Fruit fly (Drosophila melanogaster) whole organism, embryonic: Measurements from ENCODE around the gene Nph.

Experiments used
- Asciz ChIP-seq: fragments of 200-800 bp; sonication (Bioruptor generic); optimal IDR thresholded peaks from 2 replicates; lab custom pipeline; 2017; ENCODE audit warnings: missing biosample characterization, mild to moderate bottlenecking, missing genetic modification characterization, missing genetic modification reagents
- Atf6 ChIP-seq: fragments of 200-800 bp; sonication (Bioruptor generic); IDR thresholded peaks from 2 replicates; pipeline ENCODE4 v1.3.6; 2022; ENCODE audit warnings: missing biosample characterization, missing genetic modification characterization
- CG11456 ChIP-seq: fragments of 200-800 bp; sonication (Bioruptor generic); IDR thresholded peaks from 3 replicates; pipeline ENCODE4 v1.3.6; 2022; ENCODE audit warnings: missing biosample characterization, missing genetic modification characterization
- CG12659 ChIP-seq: fragments of 200-800 bp; sonication (Bioruptor generic); optimal IDR thresholded peaks from 3 replicates; lab custom pipeline; 2017; ENCODE audit warnings: mild to moderate bottlenecking, missing biosample characterization, missing genetic modification reagents, missing genetic modification characterization
- CG14667 ChIP-seq: fragments of 200-800 bp; sonication (Bioruptor generic); IDR thresholded peaks from 2 replicates; pipeline ENCODE4 v1.3.6; 2022; ENCODE audit warnings: missing biosample characterization, missing genetic modification characterization
- CG17359 ChIP-seq: fragments of 200-800 bp; sonication (Bioruptor generic); optimal IDR thresholded peaks from 3 replicates; lab custom pipeline; 2018; ENCODE audit warnings: missing biosample characterization, mild to moderate bottlenecking, missing genetic modification characterization, moderate library complexity
- CG18011 ChIP-seq: fragments of 200-800 bp; sonication (Bioruptor generic); optimal IDR thresholded peaks from 2 replicates; lab custom pipeline; 2017; ENCODE audit warnings: missing biosample characterization, missing genetic modification characterization, mild to moderate bottlenecking, moderate library complexity, missing genotype
- CG1832 ChIP-seq: fragments of 200-800 bp; sonication (Bioruptor generic); optimal IDR thresholded peaks from 2 replicates; lab custom pipeline; 2017; ENCODE audit warnings: missing biosample characterization, mild to moderate bottlenecking, missing genetic modification characterization, inconsistent platforms
- CG30431 ChIP-seq: fragments of 200-800 bp; sonication (Bioruptor generic); optimal IDR thresholded peaks from 2 replicates; lab custom pipeline; 2017; ENCODE audit warnings: missing biosample characterization, missing genetic modification characterization
- CG33213 ChIP-seq: fragments of 200-800 bp; sonication (Bioruptor generic); optimal IDR thresholded peaks from 3 replicates; lab custom pipeline; 2016; ENCODE audit warnings: missing biosample characterization, missing genetic modification characterization
- CG7271 ChIP-seq: fragments of 200-800 bp; sonication (Bioruptor generic); optimal IDR thresholded peaks from 2 replicates; lab custom pipeline; 2018; ENCODE audit warnings: missing biosample characterization, mild to moderate bottlenecking, missing genetic modification characterization, moderate library complexity
- CG7839 ChIP-seq: fragments of 200-800 bp; sonication (Bioruptor generic); optimal IDR thresholded peaks from 3 replicates; lab custom pipeline; 2018; ENCODE audit warnings: missing biosample characterization, mild to moderate bottlenecking, missing genetic modification characterization, moderate library complexity
- CG8765 ChIP-seq: fragments of 200-800 bp; sonication (Bioruptor generic); IDR thresholded peaks from 2 replicates; pipeline ENCODE4 v1.3.6; 2022; ENCODE audit warnings: missing biosample characterization, missing genetic modification characterization
- Deaf1 ChIP-seq: fragments of 200-800 bp; optimal IDR thresholded peaks from 3 replicates; lab custom pipeline; 2019; ENCODE audit warnings: missing biosample characterization, mild to moderate bottlenecking, missing genetic modification characterization, moderate library complexity
- Dek ChIP-seq: fragments of 200-800 bp; sonication (Bioruptor generic); optimal IDR thresholded peaks from 3 replicates; lab custom pipeline; 2019; ENCODE audit warnings: missing biosample characterization, mild to moderate bottlenecking, missing genetic modification characterization, moderate library complexity
- Dfd ChIP-seq, 2 experiments: fragments of >200 bp; optimal IDR thresholded peaks; 2 replicates each; lab custom pipeline; 2017; ENCODE audit warnings: missing biosample characterization in 2 of 2, missing genetic modification characterization in 2 of 2
- Dip2 ChIP-seq: fragments of 200-800 bp; sonication (Bioruptor generic); IDR thresholded peaks from 2 replicates; pipeline ENCODE4 v1.3.6; 2022; ENCODE audit warnings: missing biosample characterization, missing genetic modification characterization
- HLH54F ChIP-seq: fragments of 200-800 bp; sonication (Bioruptor generic); optimal IDR thresholded peaks from 3 replicates; lab custom pipeline; 2016; ENCODE audit warnings: missing biosample characterization, missing genetic modification characterization
- Hr39 ChIP-seq: fragments of >200 bp; optimal IDR thresholded peaks from 2 replicates; lab custom pipeline; 2017
- NFAT ChIP-seq: fragments of 200-800 bp; sonication (Bioruptor generic); IDR thresholded peaks from 2 replicates; pipeline ENCODE4 v1.3.6; 2022; ENCODE audit warnings: missing biosample characterization, missing genetic modification characterization
- Nf-YA ChIP-seq: fragments of 200-800 bp; sonication (Bioruptor generic); IDR thresholded peaks from 2 replicates; pipeline ENCODE4 v1.3.6; 2022; ENCODE audit warnings: missing biosample characterization, missing genetic modification characterization
- PHDP ChIP-seq: fragments of 200-800 bp; sonication (Bioruptor generic); optimal IDR thresholded peaks from 3 replicates; lab custom pipeline; 2018; ENCODE audit warnings: missing biosample characterization, mild to moderate bottlenecking, missing genetic modification characterization, moderate library complexity
- Stat92E ChIP-seq, 3 experiments: fragments of >200 bp in 2 of 3; fragments of 200-800 bp in 1 of 3; sonication (Bioruptor generic) in 1 of 3; optimal IDR thresholded peaks; 2 replicates each; lab custom pipeline; 2017 to 2019; ENCODE audit warnings: missing biosample characterization in 3 of 3, missing genetic modification characterization in 3 of 3, mild to moderate bottlenecking in 1 of 3, moderate library complexity in 1 of 3
- Xrp1 ChIP-seq: fragments of 200-800 bp; sonication (Bioruptor generic); IDR thresholded peaks from 2 replicates; pipeline ENCODE4 v1.3.6; 2022; ENCODE audit warnings: missing biosample characterization, missing genetic modification characterization
- ara ChIP-seq: fragments of 200-800 bp; sonication (Bioruptor generic); IDR thresholded peaks from 2 replicates; pipeline ENCODE4 v1.3.6; 2022; ENCODE audit warnings: missing biosample characterization, missing genetic modification characterization
- ase ChIP-seq: fragments of 200-800 bp; sonication (Bioruptor generic); IDR thresholded peaks from 3 replicates; pipeline ENCODE4 v1.3.6; 2022; ENCODE audit warnings: missing biosample characterization, missing genetic modification characterization
- crol ChIP-seq: fragments of 200-800 bp; sonication (Bioruptor generic); IDR thresholded peaks from 2 replicates; pipeline ENCODE4 v1.3.6; 2022; ENCODE audit warnings: missing biosample characterization, missing genetic modification characterization
- da ChIP-seq: fragments of 200-800 bp; sonication (Bioruptor generic); optimal IDR thresholded peaks from 2 replicates; lab custom pipeline; 2016; ENCODE audit warnings: missing biosample characterization, missing genetic modification characterization
- dan ChIP-seq: fragments of 200-800 bp; sonication (Bioruptor generic); IDR thresholded peaks from 2 replicates; pipeline ENCODE4 v1.3.6; 2022; ENCODE audit warnings: missing biosample characterization, missing genetic modification characterization
- dm ChIP-seq: fragments of 200-800 bp; sonication (Bioruptor generic); optimal IDR thresholded peaks from 3 replicates; lab custom pipeline; 2016; ENCODE audit warnings: missing biosample characterization, missing genetic modification characterization
- dpn ChIP-seq, 2 experiments: fragments of 200-800 bp; sonication (Bioruptor generic); optimal IDR thresholded peaks; 3 replicates each; lab custom pipeline; 2016; ENCODE audit warnings: missing biosample characterization in 2 of 2, missing genetic modification characterization in 2 of 2
- emc ChIP-seq: fragments of 200-800 bp; sonication (Bioruptor generic); optimal IDR thresholded peaks from 2 replicates; lab custom pipeline; 2016; ENCODE audit warnings: missing biosample characterization, missing genetic modification characterization
- gcm2 ChIP-seq: fragments of 200-800 bp; sonication (Bioruptor generic); optimal IDR thresholded peaks from 2 replicates; lab custom pipeline; 2016; ENCODE audit warnings: missing biosample characterization, missing genetic modification characterization
- h ChIP-seq: fragments of >200 bp; optimal IDR thresholded peaks from 2 replicates; lab custom pipeline; 2017
- hth ChIP-seq: fragments of >200 bp; optimal IDR thresholded peaks from 2 replicates; lab custom pipeline; 2017; ENCODE audit warnings: inconsistent platforms
- insv ChIP-seq, 2 experiments: fragments of 200-800 bp; sonication (Bioruptor generic); optimal IDR thresholded peaks; 3 replicates each; lab custom pipeline; 2016 to 2018; ENCODE audit warnings: missing biosample characterization in 2 of 2, missing genetic modification characterization in 2 of 2
- lab ChIP-seq: fragments of 200-800 bp; sonication (Bioruptor generic); optimal IDR thresholded peaks from 3 replicates; lab custom pipeline; 2017; ENCODE audit warnings: missing biosample characterization, missing genetic modification characterization, mild to moderate bottlenecking, moderate library complexity, missing genetic modification reagents
- lilli ChIP-seq: fragments of 200-800 bp; sonication (Bioruptor generic); optimal IDR thresholded peaks from 3 replicates; lab custom pipeline; 2016; ENCODE audit warnings: missing biosample characterization, missing genetic modification characterization
- oc ChIP-seq: fragments of 200-800 bp; sonication (Bioruptor generic); optimal IDR thresholded peaks from 2 replicates; lab custom pipeline; 2018; ENCODE audit warnings: missing biosample characterization, mild to moderate bottlenecking, missing genetic modification characterization, moderate library complexity
- onecut ChIP-seq: fragments of 200-800 bp; sonication (Bioruptor generic); IDR thresholded peaks from 2 replicates; pipeline ENCODE4 v1.3.6; 2022; ENCODE audit warnings: missing biosample characterization, missing genetic modification characterization
- pfk ChIP-seq: fragments of 200-800 bp; sonication (Bioruptor generic); optimal IDR thresholded peaks from 2 replicates; lab custom pipeline; 2018; ENCODE audit warnings: missing biosample characterization, mild to moderate bottlenecking, missing genetic modification characterization, moderate library complexity
- pum ChIP-seq: fragments of 200-800 bp; sonication (Bioruptor generic); optimal IDR thresholded peaks from 2 replicates; lab custom pipeline; 2016; ENCODE audit warnings: missing biosample characterization, missing genetic modification characterization
- repo ChIP-seq: fragments of 200-800 bp; sonication (Bioruptor generic); optimal IDR thresholded peaks from 2 replicates; lab custom pipeline; 2016; ENCODE audit warnings: missing biosample characterization, missing genetic modification characterization
- sc ChIP-seq, 3 experiments: fragments of >200 bp in 2 of 3; fragments of 200-800 bp in 1 of 3; sonication (Bioruptor generic) in 1 of 3; optimal IDR thresholded peaks; 2 replicates in 2 of 3; 3 replicates in 1 of 3; lab custom pipeline; 2017; ENCODE audit warnings: mild to moderate bottlenecking in 1 of 3, missing biosample characterization in 1 of 3, missing genetic modification characterization in 1 of 3, missing genetic modification reagents in 1 of 3
- slou ChIP-seq: fragments of 200-800 bp; sonication (Bioruptor generic); optimal IDR thresholded peaks from 3 replicates; lab custom pipeline; 2016; ENCODE audit warnings: missing biosample characterization, missing genetic modification characterization
- so ChIP-seq: fragments of 200-800 bp; sonication (Bioruptor generic); IDR thresholded peaks from 3 replicates; pipeline ENCODE4 v1.3.6; 2022; ENCODE audit warnings: missing biosample characterization, missing genetic modification characterization
- trem ChIP-seq: fragments of 200-800 bp; optimal IDR thresholded peaks from 3 replicates; lab custom pipeline; 2019; ENCODE audit warnings: missing biosample characterization, mild to moderate bottlenecking, missing genetic modification characterization, moderate library complexity
- yki ChIP-seq: fragments of >200 bp; optimal IDR thresholded peaks from 3 replicates; lab custom pipeline; 2018
- zfh1 ChIP-seq: fragments of 200-800 bp; sonication (Bioruptor generic); IDR thresholded peaks from 3 replicates; pipeline ENCODE4 v1.3.6; 2022; ENCODE audit warnings: missing biosample characterization, missing genetic modification characterization

Nph gene

dm6 chr3R:30046029-30047001, 41.7 kb upstream of the Nph start, which contains the start of the genes RpL32 and CG7943 (continued):
- peak; percentile 97 for TF ChIP-seq pum (GFP tag; lab: Kevin White, UChicago)
- TF ChIP-seq ara (GFP tag; lab: Robert Waterston, UW) = peak; percentile 90
- peak; percentile 95 for TF ChIP-seq slou (GFP tag; lab: Kevin White, UChicago)
- peak; percentile 92 for TF ChIP-seq Asciz
- peak; percentile 94 for TF ChIP-seq ase (GFP tag; lab: Robert Waterston, UW)
- TF ChIP-seq da (GFP tag; lab: Kevin White, UChicago) = peak; percentile 81
- TF ChIP-seq insv (GFP tag; optimal IDR thresholded peaks at IDR 0.05; lab: Kevin White, UChicago) = peak in 1 of 2 experiments; percentile 74
- TF ChIP-seq Deaf1 (tag; lab: Kevin White, UChicago) = peak; percentile 71
- peak; percentile 91 for TF ChIP-seq PHDP (tag; lab: Kevin White, UChicago)
- TF ChIP-seq dpn (GFP tag; optimal IDR thresholded peaks at IDR 0.05; lab: Kevin White, UChicago) = peak; percentile 83 to 98
- peak; percentile 96 for TF ChIP-seq CG33213
- TF ChIP-seq yki (lab: Kevin White, UChicago) = no peak
- peak; percentile 90 for TF ChIP-seq onecut (GFP tag; lab: Robert Waterston, UW)
- TF ChIP-seq zfh1 (GFP tag; lab: Robert Waterston, UW) = peak; percentile 96
- TF ChIP-seq CG7271 = peak; percentile 84
- no peak for TF ChIP-seq h (lab: Kevin White, UChicago)
- peak; percentile 93 for TF ChIP-seq CG17359
- TF ChIP-seq oc = peak; percentile 81
- TF ChIP-seq trem = peak; percentile 93
- TF ChIP-seq Xrp1 (GFP tag; lab: Robert Waterston, UW) = peak; percentile 94
- no peak for TF ChIP-seq sc (optimal IDR thresholded peaks at IDR 0.05; lab: Kevin White, UChicago)
- TF ChIP-seq sc (GFP tag; optimal IDR thresholded peaks at IDR 0.05; lab: Kevin White, UChicago) = peak; percentile 75
- TF ChIP-seq repo (GFP tag; lab: Kevin White, UChicago) = peak; percentile 96
- TF ChIP-seq CG30431 (GFP tag; lab: Kevin White, UChicago) = peak; percentile 71
- TF ChIP-seq hth (lab: Kevin White, UChicago) = no peak

dm6 chr3R:30043139-30043744, 38.6 kb upstream of the Nph start, which contains the start of gene Sry-delta:
Gene Sry-delta (plus strand): TSS chr3R:30043341.
- peak; percentile 93 for TF ChIP-seq lilli (GFP tag; lab: Kevin White, UChicago)
- TF ChIP-seq CG8765 = peak; percentile 57; the same call in 1 of the 2 replicates
- TF ChIP-seq crol (GFP tag; lab: Robert Waterston, UW) = no peak
- peak; percentile 83 for TF ChIP-seq Dek (tag; lab: Kevin White, UChicago)
- peak; percentile 91 for TF ChIP-seq CG12659 (GFP tag; lab: Kevin White, UChicago)
- TF ChIP-seq CG1832 (GFP tag; lab: Kevin White, UChicago) = no peak
- no peak for TF ChIP-seq CG7839 (tag; lab: Kevin White, UChicago)
- TF ChIP-seq pfk (GFP tag; lab: Kevin White, UChicago) = peak; percentile 99
- TF ChIP-seq lab (GFP tag; lab: Kevin White, UChicago) = no peak
- peak; percentile 80 for TF ChIP-seq emc (GFP tag; lab: Kevin White, UChicago)
- no peak for TF ChIP-seq Stat92E (GFP tag; optimal IDR thresholded peaks at IDR 0.05; lab: Kevin White, UChicago)
- TF ChIP-seq NFAT = peak; percentile 88
- TF ChIP-seq dan (GFP tag; lab: Robert Waterston, UW) = no peak
- no peak for TF ChIP-seq Hr39 (lab: Kevin White, UChicago)
- no peak for TF ChIP-seq Dfd (GFP tag; optimal IDR thresholded peaks at IDR 0.05; lab: Kevin White, UChicago)
- TF ChIP-seq Asciz = no peak
- TF ChIP-seq dm (GFP tag; lab: Kevin White, UChicago) = peak; percentile 82
- TF ChIP-seq HLH54F (GFP tag; lab: Kevin White, UChicago) = peak; percentile 90
- TF ChIP-seq CG14667 (GFP tag; lab: Robert Waterston, UW) = peak; percentile 93
- TF ChIP-seq Nf-YA = peak; percentile 62; the same call in 1 of the 2 replicates
- TF ChIP-seq CG18011 = peak; percentile 72
- no peak for TF ChIP-seq so (GFP tag; lab: Robert Waterston, UW)
- peak; percentile 80 for TF ChIP-seq Atf6 (GFP tag; lab: Robert Waterston, UW)
- peak; percentile 94 for TF ChIP-seq CG11456 (GFP tag; lab: Robert Waterston, UW)
- no peak for TF ChIP-seq Dip2 (GFP tag; lab: Robert Waterston, UW)
- TF ChIP-seq gcm2 (GFP tag; lab: Kevin White, UChicago) = peak; percentile 13
